Worm (Caenorhabditis elegans) whole organism, mixed stage, embryonic: ENCODE measurements around the gene tag-294.
A peak's percentile ranks its signal among the peaks of the same experiment; 100 is the strongest.

ENCODE experiments used
- M03D4.4 ChIP-seq: sonication (generic microtip); optimal IDR thresholded peaks from 2 replicates; lab custom pipeline; 2017; ENCODE audit warnings: mild to moderate bottlenecking, missing genetic modification characterization, missing compliant biosample characterization
- bed-3 ChIP-seq: fragments of 200-800 bp; sonication (Bioruptor generic); optimal IDR thresholded peaks from 3 replicates; lab custom pipeline; 2018; ENCODE audit warnings: mild to moderate bottlenecking, missing genetic modification characterization, moderate library complexity, missing compliant biosample characterization
- blmp-1 ChIP-seq: fragments of 150-350 bp; optimal IDR thresholded peaks from 2 replicates; lab custom pipeline; 2014; ENCODE audit warnings: missing biosample characterization, missing genetic modification characterization
- ceh-39 ChIP-seq: fragments of 150-350 bp; optimal IDR thresholded peaks from 2 replicates; lab custom pipeline; 2014; ENCODE audit warnings: missing biosample characterization, missing genetic modification characterization
- ceh-43 ChIP-seq: fragments of 200-800 bp; sonication (Bioruptor generic); optimal IDR thresholded peaks from 2 replicates; lab custom pipeline; 2018; ENCODE audit warnings: mild to moderate bottlenecking, missing genetic modification characterization, moderate library complexity, missing compliant biosample characterization
- ceh-83 ChIP-seq: fragments of 200-800 bp; sonication (Bioruptor generic); optimal IDR thresholded peaks from 2 replicates; lab custom pipeline; 2018; ENCODE audit warnings: mild to moderate bottlenecking, missing genetic modification characterization, missing compliant biosample characterization
- ces-1 ChIP-seq: fragments of 150-350 bp; optimal IDR thresholded peaks from 2 replicates; lab custom pipeline; 2014; ENCODE audit warnings: missing biosample characterization, missing genetic modification reagents, missing genetic modification characterization
- cnd-1 ChIP-seq: fragments of 200-800 bp; sonication (Bioruptor generic); optimal IDR thresholded peaks from 2 replicates; lab custom pipeline; 2018; ENCODE audit warnings: mild to moderate bottlenecking, missing genetic modification characterization, missing compliant biosample characterization
- drap-1 ChIP-seq: fragments of 200-800 bp; sonication (Bioruptor generic); optimal IDR thresholded peaks from 3 replicates; lab custom pipeline; 2018; ENCODE audit warnings: mild to moderate bottlenecking, missing genetic modification characterization, missing compliant biosample characterization
- elt-1 ChIP-seq: sonication (generic microtip); optimal IDR thresholded peaks from 2 replicates; lab custom pipeline; 2017; ENCODE audit warnings: missing genetic modification characterization, mild to moderate bottlenecking, missing compliant biosample characterization, antibody characterized with exemption, moderate library complexity, borderline replicate concordance; ENCODE audit not compliant: insufficient read depth
- elt-3 ChIP-seq: fragments of 150-350 bp; optimal IDR thresholded peaks from 2 replicates; lab custom pipeline; 2014; ENCODE audit warnings: missing biosample characterization, missing genetic modification characterization
- flh-1 ChIP-seq: fragments of 200-800 bp; sonication (Bioruptor generic); optimal IDR thresholded peaks from 2 replicates; lab custom pipeline; 2018; ENCODE audit warnings: mild to moderate bottlenecking, missing genetic modification characterization, moderate library complexity, missing compliant biosample characterization
- ham-2 ChIP-seq: fragments of 200-800 bp; sonication (Bioruptor generic); optimal IDR thresholded peaks from 2 replicates; lab custom pipeline; 2018; ENCODE audit warnings: mild to moderate bottlenecking, missing genetic modification characterization, missing compliant biosample characterization
- hlh-1 ChIP-seq: fragments of 150-350 bp; optimal IDR thresholded peaks from 2 replicates; lab custom pipeline; 2014; ENCODE audit warnings: missing biosample characterization, missing genetic modification reagents, missing genetic modification characterization
- lin-13 ChIP-seq: fragments of 150-350 bp; optimal IDR thresholded peaks from 2 replicates; lab custom pipeline; 2014; ENCODE audit warnings: missing biosample characterization, missing genetic modification characterization
- lin-32 ChIP-seq: fragments of 200-800 bp; sonication (Bioruptor generic); optimal IDR thresholded peaks from 2 replicates; lab custom pipeline; 2018; ENCODE audit warnings: mild to moderate bottlenecking, missing genetic modification characterization, missing compliant biosample characterization
- lsy-2 ChIP-seq: fragments of 150-350 bp; optimal IDR thresholded peaks from 2 replicates; lab custom pipeline; 2014; ENCODE audit warnings: missing biosample characterization, missing genetic modification characterization
- mab-5 ChIP-seq: fragments of 150-350 bp; optimal IDR thresholded peaks from 2 replicates; lab custom pipeline; 2014; ENCODE audit warnings: missing biosample characterization, missing genetic modification characterization
- mep-1 ChIP-seq: fragments of 150-350 bp; optimal IDR thresholded peaks from 2 replicates; lab custom pipeline; 2017; ENCODE audit warnings: missing biosample characterization, missing genetic modification reagents, missing genetic modification characterization, inconsistent platforms
- mls-2 ChIP-seq: sonication (generic microtip); optimal IDR thresholded peaks from 2 replicates; lab custom pipeline; 2016; ENCODE audit warnings: mild to moderate bottlenecking, missing genetic modification characterization, moderate library complexity, missing compliant biosample characterization
- nhr-12 ChIP-seq: fragments of 150-350 bp; optimal IDR thresholded peaks from 2 replicates; lab custom pipeline; 2014; ENCODE audit warnings: missing biosample characterization, missing genetic modification characterization
- nhr-2 ChIP-seq: fragments of 150-350 bp; optimal IDR thresholded peaks from 2 replicates; lab custom pipeline; 2014; ENCODE audit warnings: missing biosample characterization, missing genetic modification characterization
- nhr-237 ChIP-seq: fragments of 150-350 bp; optimal IDR thresholded peaks from 2 replicates; lab custom pipeline; 2014; ENCODE audit warnings: missing biosample characterization, missing genetic modification characterization
- nhr-28 ChIP-seq: fragments of 150-350 bp; optimal IDR thresholded peaks from 2 replicates; lab custom pipeline; 2014; ENCODE audit warnings: missing biosample characterization, missing genetic modification characterization
- nhr-76 ChIP-seq: sonication (generic microtip); optimal IDR thresholded peaks from 2 replicates; lab custom pipeline; 2017; ENCODE audit warnings: missing biosample characterization, missing genetic modification characterization
- pha-4 ChIP-seq: fragments of 150-350 bp; optimal IDR thresholded peaks from 2 replicates; lab custom pipeline; 2018; ENCODE audit warnings: missing biosample characterization, missing genetic modification reagents, missing genetic modification characterization
- sem-2 ChIP-seq: fragments of 200-800 bp; sonication (Bioruptor generic); optimal IDR thresholded peaks from 2 replicates; lab custom pipeline; 2018; ENCODE audit warnings: mild to moderate bottlenecking, missing genetic modification characterization, missing compliant biosample characterization
- snpc-4 ChIP-seq: fragments of 150-350 bp; optimal IDR thresholded peaks from 2 replicates; lab custom pipeline; 2014; ENCODE audit warnings: missing biosample characterization, missing genetic modification characterization
- sptf-1 ChIP-seq: sonication (generic microtip); optimal IDR thresholded peaks from 2 replicates; lab custom pipeline; 2017; ENCODE audit warnings: mild to moderate bottlenecking, missing genetic modification characterization, moderate library complexity, missing compliant biosample characterization
- tbx-8 ChIP-seq: fragments of 200-800 bp; sonication (Bioruptor generic); optimal IDR thresholded peaks from 2 replicates; lab custom pipeline; 2018; ENCODE audit warnings: mild to moderate bottlenecking, missing genetic modification characterization, moderate library complexity, missing compliant biosample characterization
- unc-120 ChIP-seq: sonication (generic microtip); optimal IDR thresholded peaks from 2 replicates; lab custom pipeline; 2017; ENCODE audit warnings: missing genetic modification characterization, missing compliant biosample characterization; ENCODE audit not compliant: poor library complexity, severe bottlenecking
- unc-39 ChIP-seq: fragments of 150-350 bp; optimal IDR thresholded peaks from 2 replicates; lab custom pipeline; 2014; ENCODE audit warnings: missing biosample characterization, missing genetic modification characterization
- unc-62 ChIP-seq: fragments of 150-350 bp; optimal IDR thresholded peaks from 2 replicates; lab custom pipeline; 2014; ENCODE audit warnings: missing biosample characterization, missing genetic modification reagents, missing genetic modification characterization
- zip-8 ChIP-seq: fragments of 150-350 bp; optimal IDR thresholded peaks from 2 replicates; lab custom pipeline; 2014; ENCODE audit warnings: missing biosample characterization, missing genetic modification characterization
- ztf-11 ChIP-seq: fragments of 150-350 bp; optimal IDR thresholded peaks from 2 replicates; lab custom pipeline; 2014; ENCODE audit warnings: missing biosample characterization, missing genetic modification characterization

tag-294 gene

DNA sequence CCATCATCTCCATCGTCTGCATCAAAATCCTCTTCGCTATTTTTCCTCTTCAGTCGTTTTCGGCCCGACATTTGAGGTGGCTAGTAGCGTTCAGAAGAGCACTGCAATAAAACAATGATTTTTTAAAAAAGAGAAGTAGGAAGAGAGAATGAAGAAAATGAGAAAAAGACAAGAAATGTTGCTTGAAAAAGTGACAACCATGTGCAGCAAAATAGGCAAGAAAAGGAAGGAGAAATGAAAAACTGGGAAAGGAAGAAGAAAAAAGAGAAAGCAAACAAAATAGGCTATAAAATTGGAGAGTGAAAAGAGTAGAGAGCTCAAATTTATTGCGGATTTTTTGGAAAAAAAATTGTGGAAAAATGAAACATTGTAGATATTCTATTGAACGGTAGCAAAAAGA, at the start of gene tag-294:
tag-294 (minus strand) TSS at position 101 of the 400 bp plus-strand sequence.
- TF ChIP-seq blmp-1 (tag; lab: Kevin White, UChicago) (no peak), mls-2 (no peak), ces-1 (peak; percentile 21)

DNA sequence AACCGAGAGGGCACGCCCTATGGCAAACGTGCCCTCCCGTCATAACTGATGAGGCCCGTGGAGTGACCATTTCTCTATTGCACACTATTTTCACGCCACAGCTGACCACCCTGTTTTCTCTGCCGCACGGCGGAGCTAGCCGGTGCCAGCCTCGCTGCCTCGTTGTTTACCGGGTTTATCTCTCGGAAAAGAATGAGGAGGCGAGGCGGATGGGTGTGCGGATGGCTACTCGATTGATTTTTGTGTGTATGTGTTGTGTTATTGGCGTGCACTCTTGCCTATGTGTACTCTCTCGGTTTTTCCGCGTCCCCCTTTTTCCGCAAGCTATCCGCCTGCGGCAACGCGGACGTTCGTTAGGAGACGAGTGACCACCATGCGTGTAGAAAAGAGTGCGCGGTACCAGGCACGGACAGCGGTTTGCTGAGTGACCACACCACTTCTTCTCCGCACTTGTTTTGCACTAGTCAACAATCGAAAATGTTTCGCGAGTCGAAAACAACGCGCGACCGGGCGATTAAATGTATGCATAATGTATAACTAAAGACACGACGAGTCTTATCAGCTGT, 48.9 kb upstream of the tag-294 start:
- TF ChIP-seq mep-1, result peak; percentile 80
- TF ChIP-seq lsy-2, result peak; percentile 56
- TF ChIP-seq elt-1, result peak; percentile 6
- peak; percentile 73 for TF ChIP-seq lin-13 (tag; lab: Kevin White, UChicago)
- no peak for TF ChIP-seq snpc-4 (tag; lab: Kevin White, UChicago)
- peak; percentile 72 for TF ChIP-seq ces-1
- no peak for TF ChIP-seq blmp-1 (tag; lab: Kevin White, UChicago)
- peak; percentile 21 for TF ChIP-seq ceh-43 (GFP tag; lab: Kevin White, UChicago)
- peak; percentile 88 for TF ChIP-seq drap-1 (GFP tag; lab: Kevin White, UChicago)
- TF ChIP-seq ceh-39 (tag; lab: Kevin White, UChicago), result peak; percentile 48
- TF ChIP-seq nhr-76, result no peak
- peak; percentile 68 for TF ChIP-seq flh-1
- peak; percentile 85 for TF ChIP-seq unc-62
- TF ChIP-seq cnd-1 (tag; lab: Kevin White, UChicago), result peak; percentile 87
- TF ChIP-seq zip-8 (tag; lab: Kevin White, UChicago), result no peak
- peak; percentile 86 for TF ChIP-seq M03D4.4 (tag; lab: Kevin White, UChicago)
- peak; percentile 61 for TF ChIP-seq nhr-2 (tag; lab: Kevin White, UChicago)
- peak; percentile 96 for TF ChIP-seq hlh-1 (tag; lab: Kevin White, UChicago)
- peak; percentile 88 for TF ChIP-seq ztf-11
- peak; percentile 69 for TF ChIP-seq ceh-83
- TF ChIP-seq elt-3 (tag; lab: Kevin White, UChicago), result peak; percentile 13
- TF ChIP-seq mab-5 (tag; lab: Kevin White, UChicago), result peak; percentile 59
- peak; percentile 60 for TF ChIP-seq lin-32 (GFP tag; lab: Kevin White, UChicago)
- peak; percentile 28 for TF ChIP-seq unc-39
- TF ChIP-seq bed-3 (GFP tag; lab: Kevin White, UChicago), result peak; percentile 48
- peak; percentile 96 for TF ChIP-seq unc-120
- TF ChIP-seq sem-2 (GFP tag; lab: Kevin White, UChicago), result peak; percentile 43
- peak; percentile 90 for TF ChIP-seq sptf-1 (tag; lab: Kevin White, UChicago)
- TF ChIP-seq ham-2 (GFP tag; lab: Kevin White, UChicago), result peak; percentile 100
- TF ChIP-seq nhr-28 (tag; lab: Kevin White, UChicago), result no peak
- TF ChIP-seq nhr-12 (tag; lab: Kevin White, UChicago), result peak; percentile 62
- TF ChIP-seq tbx-8 (GFP tag; lab: Kevin White, UChicago), result peak; percentile 60
- TF ChIP-seq mls-2, result peak; percentile 96
- peak; percentile 91 for TF ChIP-seq pha-4 (tag; lab: Kevin White, UChicago)
- TF ChIP-seq nhr-237, result peak; percentile 50

DNA sequence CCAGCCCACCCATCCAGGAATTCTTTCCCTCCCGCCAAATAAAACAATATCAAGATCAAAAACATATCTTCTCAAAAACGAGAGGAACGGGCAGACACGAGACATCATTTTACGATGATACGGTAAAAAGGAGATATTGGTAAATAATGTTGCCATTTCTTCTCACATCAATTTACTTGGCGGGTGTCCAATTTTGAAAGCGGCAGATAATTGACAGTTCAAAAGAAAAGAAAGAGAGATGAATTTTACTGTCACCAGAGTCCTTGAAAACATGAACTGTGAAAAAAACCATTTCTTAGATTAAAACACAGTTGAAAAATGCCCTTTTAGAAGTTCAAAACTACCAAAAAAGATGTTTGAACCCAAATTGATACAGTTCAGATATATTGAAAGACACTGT, 47.5 kb upstream of the tag-294 start:
- peak; percentile 15 for TF ChIP-seq unc-62
- TF ChIP-seq ceh-83, result no peak

DNA sequence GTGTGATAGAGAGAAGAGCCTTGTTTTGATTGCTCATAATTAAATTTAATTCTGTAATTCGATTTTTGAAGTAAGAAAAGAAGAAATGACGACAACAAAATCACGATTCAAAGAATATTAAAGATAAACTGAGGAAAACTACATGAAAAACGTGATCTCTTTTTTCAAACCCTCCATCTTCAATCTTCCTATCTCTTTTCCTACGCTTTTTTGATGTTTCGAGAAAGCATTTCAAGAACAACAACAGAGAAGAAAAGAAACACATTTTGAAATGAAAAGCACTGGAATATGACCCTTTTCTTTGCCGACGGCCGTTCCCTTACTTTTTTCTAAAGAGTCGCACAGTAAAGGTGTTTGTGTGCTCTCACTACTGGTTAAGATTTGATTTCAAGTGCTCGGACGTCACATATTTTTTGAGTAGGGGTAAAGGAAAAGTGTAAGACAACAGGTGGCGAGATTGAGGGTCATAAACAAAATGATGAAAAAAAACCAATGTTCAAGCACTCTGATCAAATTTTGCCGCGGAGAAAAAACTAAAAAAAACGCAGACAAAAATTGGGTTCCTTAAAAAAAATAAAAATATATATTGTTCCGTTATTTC, 42.8 kb upstream of the tag-294 start, which contains the start of gene F13D11.3:
F13D11.3 (minus strand) TSS at position 51 of the 601 bp plus-strand sequence.
- no peak for TF ChIP-seq unc-62
- TF ChIP-seq lin-13 (tag; lab: Kevin White, UChicago), result no peak
- no peak for TF ChIP-seq ces-1
- TF ChIP-seq nhr-28 (tag; lab: Kevin White, UChicago), result no peak
- peak; percentile 77 for TF ChIP-seq hlh-1 (tag; lab: Kevin White, UChicago)
- no peak for TF ChIP-seq flh-1
